Worm (Caenorhabditis elegans): Measurements from ENCODE around the gene ecps-2.

The ecps-2 gene

ce11 chrIII:10486455-10486854 lies 43.6 kb downstream of the ecps-2 start:
- TF ChIP-seq flt-1 (GFP tag; IDR thresholded peaks at IDR 0.05) (no peak), ztf-29 (GFP tag; IDR thresholded peaks at IDR 0.05) (no peak), ztf-23 (GFP tag; IDR thresholded peaks at IDR 0.05) (no peak), klf-2 (GFP tag; conservative IDR thresholded peaks at IDR 0.05) (no peak), ref-1 (GFP tag; conservative IDR thresholded peaks at IDR 0.05) (no peak), tab-1 (GFP tag; IDR thresholded peaks at IDR 0.05) (no peak), T22C8.4 (GFP tag; IDR thresholded peaks at IDR 0.05) (no peak), med-1 (GFP tag; optimal IDR thresholded peaks at IDR 0.05; ENCODE audit: insufficient read depth) (no peak), cog-1 (tag; optimal IDR thresholded peaks at IDR 0.05) (no peak)

- TF ChIP-seq T22C8.4 (GFP tag; IDR thresholded peaks at IDR 0.05) = no peak
- TF ChIP-seq med-1 (GFP tag; optimal IDR thresholded peaks at IDR 0.05; ENCODE audit: insufficient read depth) = no peak
- no peak for TF ChIP-seq tab-1 (GFP tag; IDR thresholded peaks at IDR 0.05)
- TF ChIP-seq klf-2 (GFP tag; conservative IDR thresholded peaks at IDR 0.05) = no peak
- TF ChIP-seq flt-1 (GFP tag; IDR thresholded peaks at IDR 0.05) = no peak
- no peak for TF ChIP-seq ref-1 (GFP tag; conservative IDR thresholded peaks at IDR 0.05)
- TF ChIP-seq ztf-29 (GFP tag; IDR thresholded peaks at IDR 0.05) = no peak
- no peak for TF ChIP-seq ztf-23 (GFP tag; IDR thresholded peaks at IDR 0.05)
- no peak for TF ChIP-seq cog-1 (tag; optimal IDR thresholded peaks at IDR 0.05)
Observed at ce11 chrIII:10488052-10488451, 45.2 kb downstream of the ecps-2 start, which contains the start of gene ptr-25. Gene ptr-25 (plus strand): TSS chrIII:10488124.
